Worm (Caenorhabditis elegans) whole organism, dauer: ENCODE data around the gene srx-29.
"Not testable (repeated sequence)": the region's sequence is repeated elsewhere in the genome, so short reads cannot be mapped to it uniquely, and the experiment has no call there.

Experiments used
- unc-62 ChIP-seq: sonication (generic microtip); optimal IDR thresholded peaks from 2 replicates; lab custom pipeline; 2017; ENCODE audit warnings: missing biosample characterization, missing genetic modification reagents, missing genetic modification characterization

srx-29 gene

DNA sequence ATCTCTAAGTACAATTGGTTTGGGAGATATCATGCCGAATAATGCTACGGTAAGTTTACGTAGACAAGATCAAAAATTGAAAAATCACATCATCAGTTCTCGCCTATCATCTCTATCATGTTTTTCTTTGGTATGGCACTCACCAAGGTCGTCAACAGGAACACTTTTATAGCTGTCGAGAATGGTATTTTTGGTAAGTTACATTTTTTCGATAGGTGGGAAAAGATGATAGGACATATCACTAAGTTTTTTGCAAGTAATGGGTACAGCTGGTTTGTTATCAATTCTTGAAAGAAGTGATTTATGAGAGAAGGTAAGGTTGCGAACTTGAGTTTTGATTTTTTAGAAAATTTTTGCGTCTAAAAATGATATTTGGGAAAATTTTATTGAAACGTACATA is 10.0 kb upstream of the srx-29 start:
- TF ChIP-seq unc-62 (GFP tag; lab: Kevin White, UChicago) = no peak

DNA sequence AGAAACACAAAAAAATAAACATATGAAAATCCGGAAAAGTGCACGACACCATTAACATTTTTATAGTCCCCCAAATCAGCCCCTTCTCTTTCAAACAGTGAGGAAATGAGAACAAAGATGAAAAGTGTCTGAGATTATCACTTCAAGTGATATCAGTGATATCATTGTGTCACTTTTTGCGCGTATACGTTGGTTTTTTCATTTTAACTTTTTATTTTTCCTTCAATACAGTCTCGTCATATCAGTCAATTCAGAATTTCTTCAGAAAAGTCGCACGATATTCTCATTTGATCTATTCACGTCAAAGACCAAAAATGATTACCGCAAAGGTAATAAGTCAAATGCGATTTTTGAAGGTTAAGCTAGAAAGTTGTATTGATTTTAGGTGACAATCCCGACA is 6.7 kb upstream of the srx-29 start, which contains the start of gene twk-34:
Gene twk-34, plus strand, starts transcription at position 216 of the 400 bp plus-strand sequence.
- no peak for TF ChIP-seq unc-62 (GFP tag; lab: Kevin White, UChicago)

DNA sequence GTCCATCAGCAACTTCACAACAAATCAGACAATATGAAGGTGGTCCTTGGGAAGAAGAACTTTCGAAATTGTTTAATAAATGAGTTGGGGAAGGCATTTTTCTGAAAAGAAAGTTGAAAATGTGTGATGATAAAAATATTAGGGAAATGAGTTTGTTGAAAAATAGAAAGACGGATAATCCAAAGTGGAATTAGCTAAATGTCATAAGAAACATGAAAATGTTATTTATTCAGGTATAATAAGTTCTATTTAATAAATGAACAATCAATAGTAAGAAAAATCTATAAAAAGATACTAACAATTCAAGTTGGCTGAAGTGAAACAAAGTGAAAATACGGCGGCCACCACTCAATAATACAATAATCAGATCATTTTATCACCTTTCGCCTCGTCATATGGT is 4.3 kb upstream of the srx-29 start, which contains the start of gene nhr-53:
Gene nhr-53, minus strand, starts transcription at position 101 of the 400 bp plus-strand sequence.
- no peak for TF ChIP-seq unc-62 (GFP tag; lab: Kevin White, UChicago)

DNA sequence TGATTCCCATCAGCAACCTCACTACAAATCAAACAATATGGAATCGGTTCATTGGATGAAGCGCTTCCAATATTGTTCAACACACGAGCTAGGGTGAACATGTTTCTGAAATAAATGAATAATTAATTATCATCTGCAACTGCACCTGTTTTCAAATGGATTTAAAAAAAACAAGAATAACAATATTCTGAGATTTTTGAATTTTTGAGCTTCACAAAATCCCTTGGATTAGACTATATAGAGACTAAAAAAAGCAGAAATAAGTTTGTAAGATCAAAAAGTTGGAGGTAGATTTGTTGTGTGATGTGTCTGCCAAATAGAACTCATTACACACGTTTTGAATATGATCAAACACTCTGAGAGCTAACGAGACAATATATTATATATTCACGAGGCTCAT is 1.8 kb upstream of the srx-29 start, which contains the start of gene nhr-199:
Gene nhr-199, minus strand, starts transcription at position 101 of the 400 bp plus-strand sequence.
- no peak for TF ChIP-seq unc-62 (GFP tag; lab: Kevin White, UChicago)

DNA sequence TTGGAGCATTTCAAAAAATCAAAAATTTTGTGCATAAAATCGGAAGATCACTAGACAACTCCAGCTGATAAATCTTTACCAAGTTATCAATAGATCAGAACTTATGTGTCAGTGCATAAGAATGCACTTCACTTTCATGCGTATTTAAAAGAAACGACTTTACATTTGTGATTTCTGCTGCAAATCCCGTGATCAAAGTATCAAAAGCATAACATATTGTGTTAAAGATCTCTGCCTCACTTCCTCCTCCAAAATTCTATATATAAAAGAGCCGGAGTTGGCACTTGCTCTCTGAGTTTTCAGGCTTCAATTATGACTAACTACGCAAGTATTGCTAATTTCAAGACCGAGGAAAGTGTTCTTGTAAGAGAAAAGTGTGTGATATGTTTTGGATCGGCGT is 4.3 kb downstream of the srx-29 start, which contains the start of gene nhr-198:
Gene nhr-198, plus strand, starts transcription at position 313 of the 400 bp plus-strand sequence.
- no peak for TF ChIP-seq unc-62 (GFP tag; lab: Kevin White, UChicago)

DNA sequence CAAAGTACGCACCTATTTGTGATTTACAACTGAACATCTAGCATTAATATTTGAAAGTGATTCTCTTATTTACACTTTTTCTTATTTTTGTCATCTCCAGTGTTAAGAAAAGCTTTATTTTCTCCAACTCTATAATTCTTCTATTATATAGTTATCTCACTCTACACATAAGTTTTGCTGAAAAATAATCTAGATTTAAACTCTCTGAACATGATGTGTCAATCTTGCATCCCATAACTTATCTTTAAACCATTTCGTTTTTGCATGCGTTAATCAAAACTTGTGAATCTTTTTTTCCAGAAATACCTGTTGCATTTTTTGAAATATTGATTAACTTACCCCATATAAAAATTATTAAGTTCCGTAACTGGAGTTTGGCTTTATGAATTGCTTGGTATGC is 8.0 kb downstream of the srx-29 start, which contains the start of gene nhr-268:
Gene nhr-268, plus strand, starts transcription at position 301 of the 400 bp plus-strand sequence.
- no peak for TF ChIP-seq unc-62 (GFP tag; lab: Kevin White, UChicago)

DNA sequence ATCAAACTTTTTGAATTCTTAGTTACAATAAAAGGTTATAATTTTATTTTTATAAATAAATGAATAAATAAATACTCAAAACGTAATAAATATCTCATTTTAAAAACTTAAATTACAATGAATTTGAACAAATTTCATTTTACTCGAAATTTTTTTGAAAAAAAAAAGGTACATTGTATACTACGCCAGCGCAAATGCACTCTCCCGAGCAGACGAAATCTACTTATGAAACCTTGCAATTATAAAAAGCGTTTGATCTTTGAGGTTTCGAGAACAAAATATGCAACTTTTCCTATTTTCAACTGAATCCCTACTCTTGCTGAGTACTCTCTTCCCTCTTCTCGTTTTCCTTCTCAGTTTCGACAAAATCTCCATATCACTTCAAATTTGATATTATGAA is 10.3 kb downstream of the srx-29 start, which contains the start of gene nhr-197:
Gene nhr-197, plus strand, starts transcription at position 301 of the 400 bp plus-strand sequence.
- no peak for TF ChIP-seq unc-62 (GFP tag; lab: Kevin White, UChicago)

DNA sequence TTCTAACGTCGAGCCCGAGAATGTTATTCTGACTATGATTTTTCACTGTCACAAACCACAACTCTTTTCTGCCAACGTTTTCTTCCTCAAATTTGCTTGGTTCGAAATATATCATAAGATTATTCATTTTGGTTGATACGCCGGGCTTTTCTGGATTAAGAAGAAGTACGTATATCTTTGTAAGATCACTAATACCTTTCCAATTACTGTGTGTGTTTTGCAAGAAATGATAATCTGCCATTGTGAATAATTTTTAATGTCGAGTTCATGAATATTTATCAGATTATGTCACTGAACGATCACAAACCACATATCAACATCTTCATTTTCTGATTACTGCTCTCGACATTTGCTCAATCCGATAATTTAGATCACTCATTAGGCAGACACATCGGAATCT is 12.4 kb downstream of the srx-29 start, which contains the start of gene nhr-196:
Gene nhr-196, plus strand, starts transcription at position 118 of the 400 bp plus-strand sequence.
- no peak for TF ChIP-seq unc-62 (GFP tag; lab: Kevin White, UChicago)

DNA sequence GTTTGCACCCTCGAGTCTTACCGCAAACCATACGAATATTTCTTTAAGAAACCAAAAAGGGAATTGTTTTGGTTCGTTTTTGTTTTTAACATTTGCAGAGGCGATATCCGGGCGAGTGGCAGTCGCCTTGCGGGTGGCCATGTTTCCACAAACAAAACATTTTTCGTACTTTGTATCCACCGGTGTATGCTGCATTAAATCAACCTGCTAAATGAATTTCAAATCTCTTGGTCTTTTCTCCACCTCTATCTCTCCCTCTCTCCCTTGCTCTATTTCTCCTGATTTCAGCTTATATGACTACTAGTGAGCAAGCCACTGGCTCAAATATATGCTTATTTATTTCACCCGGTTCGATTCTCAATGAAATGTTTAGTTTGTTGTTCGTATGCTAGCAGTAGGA is 20.8 kb downstream of the srx-29 start, which contains the start of gene nhr-52:
Gene nhr-52, plus strand, starts transcription at position 301 of the 400 bp plus-strand sequence.
- no peak for TF ChIP-seq unc-62 (GFP tag; lab: Kevin White, UChicago)

DNA sequence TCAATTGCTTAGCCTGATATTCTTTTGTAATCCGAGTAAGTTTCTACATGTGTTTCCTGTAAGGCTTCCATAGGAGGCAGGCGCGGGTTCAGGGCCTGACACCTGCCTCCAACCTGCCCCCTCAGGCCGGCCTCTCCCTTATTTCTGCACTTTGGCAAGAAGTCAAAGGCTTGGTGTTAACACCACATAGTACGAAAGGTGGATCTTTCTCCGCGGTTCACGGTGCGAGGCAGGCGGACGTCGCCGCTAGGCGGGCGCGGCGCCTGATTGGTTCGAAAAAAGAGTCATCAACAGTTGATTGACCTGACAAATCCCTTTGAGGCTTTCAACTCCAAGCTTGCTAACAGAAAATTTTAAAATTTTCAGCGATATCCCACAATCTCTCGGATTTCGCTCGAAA is 23.1 kb downstream of the srx-29 start:
- no peak for TF ChIP-seq unc-62 (GFP tag; lab: Kevin White, UChicago)

DNA sequence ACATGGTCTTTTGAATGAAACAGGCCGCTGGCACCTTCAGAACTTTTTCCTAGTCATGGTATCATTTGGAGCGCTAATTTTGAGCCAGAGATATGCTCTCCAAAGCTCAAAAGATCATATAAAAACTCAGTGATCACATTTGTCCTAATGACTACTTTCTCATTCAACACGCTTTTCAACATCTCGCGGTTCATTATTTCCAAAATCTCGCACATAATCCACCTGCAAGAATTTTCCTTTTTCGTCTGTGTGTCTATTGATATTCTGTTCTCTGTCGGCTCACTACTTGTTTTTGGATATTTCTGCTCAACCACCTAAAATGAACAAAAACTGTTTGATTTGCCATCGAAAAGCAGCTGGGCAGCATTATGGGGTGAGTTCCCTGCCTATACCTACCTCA is 24.3 kb downstream of the srx-29 start, which contains the start of gene nhr-51:
Gene nhr-51, plus strand, starts transcription at position 301 of the 400 bp plus-strand sequence.
- TF ChIP-seq unc-62 (GFP tag; lab: Kevin White, UChicago) = no peak

DNA sequence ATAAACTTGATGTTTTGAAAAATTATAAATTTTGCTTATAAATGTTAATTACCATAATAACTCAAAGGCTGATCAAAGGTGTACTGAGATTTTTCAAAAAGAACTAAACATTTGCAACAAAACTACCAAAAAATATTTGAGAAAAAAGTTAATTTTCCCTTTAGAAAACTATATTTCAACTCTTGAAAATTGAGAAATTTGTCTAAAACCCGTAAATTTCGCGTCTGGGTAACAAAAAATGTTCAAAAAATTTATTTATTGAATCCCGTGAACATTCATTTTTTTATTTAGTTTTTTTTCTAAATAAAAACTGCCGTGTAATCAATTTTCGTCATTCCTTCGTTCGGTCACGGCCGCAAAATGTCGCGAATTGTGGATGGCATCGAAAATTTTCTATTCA is 27.9 kb downstream of the srx-29 start, which contains the start of gene K06B4.15:
Gene K06B4.15, plus strand, starts transcription at position 301 of the 400 bp plus-strand sequence.
- TF ChIP-seq unc-62 (GFP tag; lab: Kevin White, UChicago) = not testable (repeated sequence)

DNA sequence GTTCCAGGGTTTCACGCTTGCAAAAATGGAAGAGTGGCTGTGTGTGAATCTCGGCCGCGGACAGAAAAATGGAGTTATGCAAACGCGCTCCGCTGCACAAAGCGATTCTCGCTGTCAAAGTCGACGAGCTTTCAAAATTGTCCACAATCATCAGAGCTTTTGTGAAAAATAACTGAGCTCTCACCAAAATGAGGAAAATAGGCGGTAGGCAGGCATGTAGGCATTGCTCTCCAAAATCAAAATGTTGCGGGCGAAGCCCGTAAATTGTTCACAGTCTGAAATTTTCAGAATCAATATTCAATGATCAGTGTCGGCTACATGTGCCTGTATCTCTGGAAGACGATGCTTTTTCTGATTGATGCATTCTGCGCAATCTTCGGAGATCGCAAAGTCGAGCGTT is 29.1 kb downstream of the srx-29 start, which contains the start of gene K06B4.4:
Gene K06B4.4, plus strand, starts transcription at position 301 of the 400 bp plus-strand sequence.
- TF ChIP-seq unc-62 (GFP tag; lab: Kevin White, UChicago) = no peak

DNA sequence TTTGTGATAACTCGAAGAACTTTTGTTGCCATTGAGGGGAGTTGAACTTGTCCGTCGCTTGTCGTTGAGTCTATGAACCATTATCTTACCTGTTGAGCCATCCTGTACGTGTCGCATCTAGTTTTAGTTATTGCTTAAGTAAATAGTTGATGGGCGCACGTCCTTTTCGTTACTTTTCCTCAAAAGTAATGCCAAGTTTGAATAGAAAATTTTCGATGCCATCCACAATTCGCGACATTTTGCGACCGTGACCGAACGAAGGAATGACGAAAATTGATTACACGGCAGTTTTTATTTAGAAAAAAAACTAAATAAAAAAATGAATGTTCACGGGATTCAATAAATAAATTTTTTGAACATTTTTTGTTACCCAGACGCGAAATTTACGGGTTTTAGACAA is 29.8 kb downstream of the srx-29 start, which contains the start of gene F53E4.1:
Gene F53E4.1, minus strand, starts transcription at position 101 of the 400 bp plus-strand sequence.
- not testable (repeated sequence) for TF ChIP-seq unc-62 (GFP tag; lab: Kevin White, UChicago)

DNA sequence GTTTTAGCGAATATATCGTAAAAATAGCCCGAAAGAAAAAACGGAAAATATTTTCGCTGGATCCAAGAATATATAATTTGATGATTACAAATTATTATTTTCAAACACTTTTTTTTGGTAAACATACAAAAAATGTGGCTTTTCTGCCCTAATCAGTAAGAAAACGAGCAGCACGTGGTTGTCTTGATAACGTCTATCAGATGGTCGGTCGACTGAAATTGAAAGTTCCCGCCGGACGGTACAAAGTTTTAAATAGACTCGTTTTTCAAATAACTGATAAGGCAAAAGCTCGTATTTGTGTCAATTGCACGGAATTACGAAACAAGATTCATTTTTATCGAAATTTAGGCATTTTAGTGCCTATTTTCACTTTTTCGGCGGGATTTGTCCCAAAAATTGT is 31.3 kb downstream of the srx-29 start:
- TF ChIP-seq unc-62 (GFP tag; lab: Kevin White, UChicago) = no peak

DNA sequence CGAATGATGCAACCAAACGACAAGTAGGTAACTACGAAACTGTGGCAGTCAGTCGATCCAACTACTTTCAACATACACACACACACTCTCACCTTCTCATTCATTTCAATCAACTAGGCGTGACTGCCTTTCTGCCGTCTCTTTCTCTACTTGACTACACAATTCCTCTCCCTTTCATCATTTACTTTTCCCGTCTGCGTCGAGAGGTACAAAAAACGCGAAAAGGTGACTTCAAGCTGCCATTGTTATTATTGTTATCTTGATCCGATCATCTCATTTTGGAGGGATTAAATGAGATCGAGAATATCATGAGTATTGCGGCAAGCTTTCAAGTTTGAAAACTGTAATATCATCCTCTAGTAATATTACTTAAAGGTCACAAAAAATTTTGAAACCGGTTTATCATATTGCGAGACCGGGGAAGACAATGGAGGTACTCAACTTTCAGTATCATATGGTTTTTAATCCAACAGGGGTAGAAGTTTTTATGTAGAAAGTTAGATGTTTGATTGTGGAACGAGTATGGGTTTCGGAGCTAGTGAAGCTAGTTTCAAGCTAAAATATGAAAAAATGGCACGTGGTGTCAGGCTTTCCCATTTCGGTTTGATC is 33.8 kb downstream of the srx-29 start:
- TF ChIP-seq unc-62 (GFP tag; lab: Kevin White, UChicago) = no peak
